Fruit fly (Drosophila melanogaster): Measurements from ENCODE around the gene CG31055.

Gene CG31055

dm6 chr3R:27660127-27660579 is 27.8 kb downstream of the CG31055 start, which contains the start of gene Mlc1 (continued):
- TF ChIP-seq CG16813 (GFP tag; IDR thresholded peaks at IDR 0.05; ENCODE audit: partially characterized antibody): no peak
- TF ChIP-seq CG11560 (tag; IDR thresholded peaks at IDR 0.05): no peak
- peak; percentile 50 for TF ChIP-seq cg (GFP tag; optimal IDR thresholded peaks at IDR 0.05)
- peak; percentile 89 for TF ChIP-seq sd (tag; optimal IDR thresholded peaks at IDR 0.05)
- peak; percentile 36 for TF ChIP-seq Deaf1 (tag; optimal IDR thresholded peaks at IDR 0.05)
- no peak for TF ChIP-seq CG1603 (tag; optimal IDR thresholded peaks at IDR 0.05)
- TF ChIP-seq prd (optimal IDR thresholded peaks at IDR 0.05): no peak
- no peak for TF ChIP-seq prd (GFP tag; IDR thresholded peaks at IDR 0.05)
- TF ChIP-seq rib (GFP tag; IDR thresholded peaks at IDR 0.05): no peak
- TF ChIP-seq E2f2 (GFP tag; IDR thresholded peaks at IDR 0.05): no peak
- TF ChIP-seq CG10543 (GFP tag; optimal IDR thresholded peaks at IDR 0.05): peak; percentile 29
- no peak for TF ChIP-seq CG14441 (GFP tag; IDR thresholded peaks at IDR 0.05)
- no peak for TF ChIP-seq Spps (tag; optimal IDR thresholded peaks at IDR 0.05)
- no peak for TF ChIP-seq Adf1 (GFP tag; IDR thresholded peaks at IDR 0.05)
- TF ChIP-seq H15 (GFP tag; IDR thresholded peaks at IDR 0.05): no peak
- TF ChIP-seq sens (GFP tag): peak; percentile 1
- no peak for TF ChIP-seq cwo (GFP tag; optimal IDR thresholded peaks at IDR 0.05)
- TF ChIP-seq Med (GFP tag): peak; percentile 63
- no peak for TF ChIP-seq CG15601 (tag; optimal IDR thresholded peaks at IDR 0.05)
- TF ChIP-seq CG9215 (GFP tag; IDR thresholded peaks at IDR 0.05): no peak
- TF ChIP-seq CG9727 (GFP tag; optimal IDR thresholded peaks at IDR 0.05): no peak

- TF ChIP-seq pzg (GFP tag; optimal IDR thresholded peaks at IDR 0.05) (peak; percentile 1), abd-A (tag; optimal IDR thresholded peaks at IDR 0.05) (peak; percentile 65), vfl (GFP tag; optimal IDR thresholded peaks at IDR 0.05) (no peak), Elba2 (GFP tag; optimal IDR thresholded peaks at IDR 0.05) (no peak), sob (GFP tag; IDR thresholded peaks at IDR 0.05) (peak; percentile 60; the same call in 1 of the 2 replicates), CG14667 (GFP tag; IDR thresholded peaks at IDR 0.05) (no peak), Meics (GFP tag; optimal IDR thresholded peaks at IDR 0.05) (no peak), lmd (GFP tag; IDR thresholded peaks at IDR 0.05) (no peak), Ets65A (GFP tag) (no peak), Fer1 (GFP tag; optimal IDR thresholded peaks at IDR 0.05) (no peak), CG6254 (GFP tag; optimal IDR thresholded peaks at IDR 0.05) (no peak), Med (GFP tag) (peak; percentile 64), CTCF (GFP tag; optimal IDR thresholded peaks at IDR 0.05) (peak; percentile 73), CG11504 (tag; optimal IDR thresholded peaks at IDR 0.05) (peak; percentile 7), CG12155 (GFP tag; optimal IDR thresholded peaks at IDR 0.05) (no peak), Pdp1 (GFP tag; optimal IDR thresholded peaks at IDR 0.05) (peak in 1 of 2 experiments; percentile 78), pita (GFP tag; optimal IDR thresholded peaks at IDR 0.05) (peak; percentile 45), sr (GFP tag; IDR thresholded peaks at IDR 0.05) (no peak), corto (GFP tag; optimal IDR thresholded peaks at IDR 0.05) (no peak), disco-r (GFP tag; optimal IDR thresholded peaks at IDR 0.05) (no peak), Oli (tag; optimal IDR thresholded peaks at IDR 0.05) (no peak), ci (GFP tag; IDR thresholded peaks at IDR 0.05) (no peak), CG7271 (tag; optimal IDR thresholded peaks at IDR 0.05) (no peak), CG5953 (GFP tag; IDR thresholded peaks at IDR 0.05) (no peak), gcm2 (GFP tag; optimal IDR thresholded peaks at IDR 0.05) (no peak), luna (GFP tag; optimal IDR thresholded peaks at IDR 0.05) (no peak), CG4707 (GFP tag; optimal IDR thresholded peaks at IDR 0.05) (no peak), org-1 (GFP tag; optimal IDR thresholded peaks at IDR 0.05) (no peak), CG13287 (GFP tag; IDR thresholded peaks at IDR 0.05; ENCODE audit: partially characterized antibody) (no peak), fd96Cb (tag; optimal IDR thresholded peaks at IDR 0.05) (no peak)
Measured at dm6 chr3R:27656686-27657535, 31.0 kb downstream of the CG31055 start, which contains the start of gene tau. tau (minus strand) TSS chr3R:27656996.
